Worm (Caenorhabditis elegans) whole organism, L4 larva: ENCODE data around the gene srj-33.

Source experiments
- D1046.2 ChIP-seq: fragments of 200-800 bp; sonication (Bioruptor generic); IDR thresholded peaks from 2 replicates; pipeline ENCODE4 v1.3.6; 2022; ENCODE audit warnings: missing genetic modification characterization, missing compliant biosample characterization
- F44E2.7 ChIP-seq: fragments of 200-800 bp; sonication (Bioruptor generic); IDR thresholded peaks from 2 replicates; pipeline ENCODE4 v2.1.2; 2022; ENCODE audit warnings: missing genetic modification characterization, missing compliant biosample characterization
- T26A8.4 ChIP-seq: fragments of 200-800 bp; sonication (Bioruptor generic); IDR thresholded peaks from 2 replicates; pipeline ENCODE4 v1.3.6; 2022; ENCODE audit warnings: missing genetic modification characterization, missing compliant biosample characterization
- Y48G9A.11 ChIP-seq: fragments of 200-800 bp; sonication (Bioruptor generic); IDR thresholded peaks from 2 replicates; pipeline ENCODE4 v1.3.6; 2022; ENCODE audit warnings: missing genetic modification reagents, missing genetic modification characterization, missing compliant biosample characterization
- Y5F2A.4 ChIP-seq: fragments of 200-800 bp; sonication (Bioruptor generic); optimal IDR thresholded peaks from 2 replicates; lab custom pipeline; 2018; ENCODE audit warnings: mild to moderate bottlenecking, missing genetic modification characterization, missing compliant biosample characterization
- ama-1 ChIP-seq: fragments of 150-350 bp; optimal IDR thresholded peaks from 2 replicates; lab custom pipeline; 2014; ENCODE audit warnings: inconsistent platforms, mixed read lengths
- ceh-82 ChIP-seq: sonication (generic microtip); optimal IDR thresholded peaks from 2 replicates; lab custom pipeline; 2017; ENCODE audit warnings: missing biosample characterization, missing genetic modification characterization
- ctbp-1 ChIP-seq: fragments of 200-800 bp; sonication (Bioruptor generic); IDR thresholded peaks from 2 replicates; pipeline ENCODE4 v1.3.6; 2022; ENCODE audit warnings: missing genetic modification reagents, missing genetic modification characterization, missing compliant biosample characterization
- daf-19 ChIP-seq: fragments of 200-800 bp; sonication (Bioruptor generic); conservative IDR thresholded peaks from 2 replicates; pipeline ENCODE4 v1.3.6; 2022; ENCODE audit warnings: missing genetic modification characterization, missing compliant biosample characterization
- duxl-1 ChIP-seq: sonication (generic microtip); optimal IDR thresholded peaks from 2 replicates; lab custom pipeline; 2016; ENCODE audit warnings: mild to moderate bottlenecking, missing genetic modification characterization, moderate library complexity, missing compliant biosample characterization; ENCODE audit not compliant: poor library complexity
- hlh-11 ChIP-seq: fragments of 200-800 bp; sonication (Bioruptor generic); optimal IDR thresholded peaks from 2 replicates; lab custom pipeline; 2018; ENCODE audit warnings: mild to moderate bottlenecking, missing genetic modification characterization, missing compliant biosample characterization
- hlh-30 ChIP-seq: sonication (generic microtip); optimal IDR thresholded peaks from 2 replicates; lab custom pipeline; 2017; ENCODE audit warnings: antibody characterized with exemption, mild to moderate bottlenecking, missing genetic modification characterization, missing compliant biosample characterization; ENCODE audit not compliant: insufficient read depth
- jun-1 ChIP-seq: fragments of 150-350 bp; optimal IDR thresholded peaks from 2 replicates; lab custom pipeline; 2014; ENCODE audit warnings: missing biosample characterization, missing genetic modification reagents, missing genetic modification characterization
- lsy-2 ChIP-seq, 2 experiments: fragments of 150-350 bp in 1 of 2; sonication (generic microtip) in 1 of 2; optimal IDR thresholded peaks; 2 replicates each; lab custom pipeline; 2014 to 2017; ENCODE audit warnings: missing biosample characterization in 2 of 2, missing genetic modification characterization in 2 of 2
- mdl-1 ChIP-seq, 2 experiments: fragments of 150-350 bp in 1 of 2; sonication (generic microtip) in 1 of 2; optimal IDR thresholded peaks; 2 replicates each; lab custom pipeline; 2014 to 2017; ENCODE audit warnings: missing biosample characterization in 2 of 2, missing genetic modification characterization in 2 of 2
- mdt-29 ChIP-seq: fragments of 200-800 bp; sonication (Bioruptor generic); IDR thresholded peaks from 2 replicates; pipeline ENCODE4 v1.3.6; 2022; ENCODE audit warnings: missing genetic modification reagents, missing genetic modification characterization, missing compliant biosample characterization
- nhr-48 ChIP-seq: sonication (generic microtip); optimal IDR thresholded peaks from 2 replicates; lab custom pipeline; 2016; ENCODE audit warnings: mild to moderate bottlenecking, missing genetic modification characterization, missing compliant biosample characterization
- pqm-1 ChIP-seq: sonication (generic microtip); optimal IDR thresholded peaks from 2 replicates; lab custom pipeline; 2017; ENCODE audit warnings: missing biosample characterization, missing genetic modification characterization
- snpc-4 ChIP-seq: fragments of 150-350 bp; optimal IDR thresholded peaks from 2 replicates; lab custom pipeline; 2014; ENCODE audit warnings: missing biosample characterization, missing genetic modification characterization
- tra-1 ChIP-seq: fragments of 200-800 bp; sonication (Bioruptor generic); IDR thresholded peaks from 2 replicates; pipeline ENCODE4 v1.3.6; 2022; ENCODE audit warnings: missing genetic modification reagents, missing genetic modification characterization, missing compliant biosample characterization
- unc-62 ChIP-seq, 3 experiments: fragments of 150-350 bp in 1 of 3; sonication (generic microtip); optimal IDR thresholded peaks in 2 of 3; peaks in 1 of 3; 1 replicate in 1 of 3; 2 replicates in 2 of 3; lab custom pipeline; 2014 to 2017; ENCODE audit warnings: missing biosample characterization in 3 of 3, missing genetic modification characterization in 3 of 3, missing genetic modification reagents in 3 of 3, missing genotype in 1 of 3
- zfp-2 ChIP-seq: sonication (generic microtip); optimal IDR thresholded peaks from 2 replicates; lab custom pipeline; 2016; ENCODE audit warnings: mild to moderate bottlenecking, missing genetic modification characterization, missing compliant biosample characterization
- ztf-7 ChIP-seq: fragments of 150-350 bp; optimal IDR thresholded peaks from 2 replicates; lab custom pipeline; 2014; ENCODE audit warnings: missing biosample characterization, missing genetic modification characterization

Gene srj-33

DNA sequence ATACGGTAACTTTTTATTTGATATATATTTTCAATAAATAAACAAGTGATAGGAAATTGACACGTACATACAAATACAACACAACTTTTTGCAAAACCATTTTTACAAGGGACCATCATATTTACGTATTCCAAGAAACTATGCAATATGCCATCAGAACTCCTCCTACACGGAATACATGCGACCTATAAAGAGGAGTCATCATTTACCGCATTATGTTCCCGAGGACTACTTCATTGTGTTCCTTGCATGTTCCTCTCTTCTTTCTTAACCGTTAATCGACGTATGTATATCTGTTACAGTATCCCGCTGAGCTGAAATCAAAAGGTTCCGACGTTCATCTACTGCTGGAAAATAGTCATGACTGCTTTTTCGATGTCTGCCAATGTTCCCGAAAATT, 18.9 kb downstream of the srj-33 start, which contains the start of gene C50H2.5:
C50H2.5 (plus strand) TSS at position 301 of the 400 bp plus-strand sequence.
- TF ChIP-seq D1046.2 (GFP tag; lab: Robert Waterston, UW): no peak

DNA sequence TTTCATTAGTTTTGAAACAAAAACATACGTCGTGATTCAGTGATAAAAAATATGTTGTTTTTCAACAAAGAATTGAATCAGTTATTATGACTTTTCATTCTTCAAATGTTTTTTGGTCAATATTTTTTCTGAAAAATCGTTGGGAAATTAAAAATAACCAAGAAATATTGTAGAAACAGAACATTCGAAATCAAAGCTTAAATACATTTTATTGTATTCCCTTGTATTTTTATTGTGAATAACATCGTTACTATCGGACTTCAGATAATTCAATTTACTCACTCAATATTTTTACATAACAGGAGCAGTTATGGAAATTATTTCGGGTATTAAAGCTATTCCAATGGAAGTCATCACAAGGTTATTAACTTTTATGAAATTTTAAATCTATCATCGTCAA, 20.7 kb downstream of the srj-33 start, which contains the start of gene C50H2.4:
C50H2.4 (plus strand) TSS at position 301 of the 400 bp plus-strand sequence.
- TF ChIP-seq T26A8.4: no peak

DNA sequence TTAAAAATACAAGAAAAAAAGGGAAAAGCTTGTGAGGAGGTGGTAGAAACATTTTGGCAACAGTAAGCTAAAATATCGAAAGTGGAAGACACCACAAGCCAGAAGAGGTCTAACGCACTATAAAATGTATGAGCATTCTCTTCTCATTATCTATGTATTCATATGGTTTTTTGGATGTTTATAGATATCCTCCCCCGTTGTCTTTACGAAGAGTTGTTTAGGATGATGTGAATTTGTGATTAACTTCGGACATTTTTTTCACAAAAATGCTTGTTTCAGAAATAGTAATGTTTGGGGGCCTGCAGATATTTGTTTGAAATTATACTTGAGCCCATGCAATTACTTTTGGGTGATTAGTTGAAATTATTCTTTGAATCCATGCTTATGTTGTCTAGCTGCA, 22.3 kb downstream of the srj-33 start, which contains the start of gene mec-9:
mec-9 (minus strand) TSS at position 101 of the 400 bp plus-strand sequence.
- TF ChIP-seq tra-1 (GFP tag; lab: Robert Waterston, UW): no peak
- TF ChIP-seq ama-1 (lab: Kevin White, UChicago): no peak
- TF ChIP-seq lsy-2 (tag; optimal IDR thresholded peaks at IDR 0.05; lab: Kevin White, UChicago): no peak

DNA sequence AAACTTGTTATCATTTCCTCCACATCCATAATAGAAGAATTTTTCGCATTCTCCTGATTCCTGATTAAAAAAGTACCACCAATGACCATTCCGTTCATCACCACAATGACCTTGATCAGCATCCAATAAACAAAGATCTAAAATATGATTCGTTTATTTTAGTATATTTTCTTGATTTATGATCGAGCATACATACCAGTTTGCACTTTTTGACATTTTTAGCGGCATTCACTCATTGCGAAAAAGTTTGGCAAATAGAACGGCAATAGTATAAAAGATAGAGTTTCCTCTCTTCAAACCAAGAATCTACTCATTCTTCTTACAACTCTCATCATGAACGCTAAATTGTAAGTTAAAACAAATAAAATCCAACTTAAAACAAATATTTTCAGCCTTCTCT, 23.5 kb downstream of the srj-33 start, which contains the start of gene fipr-10:
fipr-10 (plus strand) TSS at position 301 of the 400 bp plus-strand sequence.
- TF ChIP-seq Y48G9A.11: no peak
- TF ChIP-seq pqm-1 (tag; lab: Kevin White, UChicago): no peak
- no peak for TF ChIP-seq hlh-11 (tag; lab: Kevin White, UChicago)
- TF ChIP-seq ceh-82 (tag; lab: Kevin White, UChicago): no peak
- no peak for TF ChIP-seq mdt-29
- TF ChIP-seq ztf-7 (tag; lab: Kevin White, UChicago): no peak

DNA sequence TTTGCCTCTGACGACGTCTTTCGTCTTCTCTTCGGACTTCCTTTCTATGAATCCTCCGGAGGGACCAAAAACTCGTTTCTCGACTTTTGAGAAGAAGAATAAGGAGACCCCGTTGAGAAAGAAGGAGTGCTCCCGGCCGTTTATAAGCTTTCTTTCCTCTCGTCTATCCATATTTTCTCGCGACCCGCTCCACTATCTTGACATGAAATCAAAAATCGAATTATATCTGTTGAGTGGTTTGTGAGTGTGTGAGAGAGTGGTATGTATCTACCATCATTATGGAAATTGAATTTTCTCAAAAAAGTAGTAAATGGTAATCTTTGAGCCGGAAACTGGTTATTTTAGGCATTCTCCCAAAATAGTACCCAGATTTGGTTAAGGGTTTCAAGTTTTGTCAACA, 26.2 kb downstream of the srj-33 start:
- TF ChIP-seq unc-62 (GFP tag; optimal IDR thresholded peaks at IDR 0.05 in 1 of 2; lab: Kevin White, UChicago): peak in 1 of 2 experiments; percentile 45
- TF ChIP-seq unc-62 (tag; optimal IDR thresholded peaks at IDR 0.05; lab: Kevin White, UChicago): no peak
- TF ChIP-seq daf-19 (GFP tag; lab: Robert Waterston, UW): no peak

DNA sequence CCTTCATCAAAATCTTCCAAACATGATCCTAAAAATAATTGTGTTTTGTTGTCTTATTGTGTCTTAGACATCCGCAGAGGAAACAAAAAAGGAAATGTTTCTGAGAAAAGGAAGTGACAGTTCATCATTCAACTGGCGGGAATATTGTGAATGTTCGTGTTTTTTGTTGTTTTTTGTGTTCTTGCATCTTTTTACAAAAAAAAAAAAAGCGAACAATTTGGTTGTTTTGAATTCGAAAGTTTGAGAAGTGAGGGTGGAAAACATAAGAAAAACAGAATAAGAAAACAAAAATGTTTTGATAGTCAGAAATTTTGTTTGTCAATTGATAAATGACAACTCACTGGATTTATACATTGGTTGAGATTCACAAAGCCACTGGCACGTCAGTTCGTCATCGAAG, 27.7 kb downstream of the srj-33 start:
- TF ChIP-seq duxl-1: no peak
- TF ChIP-seq unc-62 (GFP tag; optimal IDR thresholded peaks at IDR 0.05 in 1 of 2; lab: Kevin White, UChicago): peak in 1 of 2 experiments; percentile 96
- no peak for TF ChIP-seq unc-62 (tag; optimal IDR thresholded peaks at IDR 0.05; lab: Kevin White, UChicago)
- no peak for TF ChIP-seq F44E2.7 (GFP tag; lab: Robert Waterston, UW)
- no peak for TF ChIP-seq jun-1 (tag; lab: Kevin White, UChicago)
- TF ChIP-seq, all 104 proteins: peak for 1

DNA sequence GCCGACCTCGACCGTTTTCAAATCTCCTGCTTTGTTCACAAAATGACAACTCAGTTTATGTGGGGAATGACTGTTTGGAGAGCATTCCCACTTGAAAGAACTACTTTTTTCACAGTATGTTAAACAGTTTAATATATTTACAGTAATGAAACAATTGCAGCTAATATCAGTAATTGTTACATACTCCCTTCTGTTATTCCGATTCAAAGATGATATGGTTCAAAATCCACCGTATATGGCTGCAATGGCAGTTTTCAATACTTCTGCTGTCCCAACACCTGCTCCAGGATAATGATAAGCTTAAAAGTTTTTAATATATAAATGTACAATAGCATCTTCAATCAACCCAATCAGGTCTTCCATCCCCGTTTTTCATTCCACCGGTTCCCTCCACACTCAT, 30.1 kb downstream of the srj-33 start:
- TF ChIP-seq hlh-30 (tag; lab: Kevin White, UChicago) (no peak), unc-62 (GFP tag; optimal IDR thresholded peaks at IDR 0.05 in 1 of 2; lab: Kevin White, UChicago) (peak in 1 of 2 experiments; percentile 95), unc-62 (tag; optimal IDR thresholded peaks at IDR 0.05; lab: Kevin White, UChicago) (no peak), mdl-1 (tag; optimal IDR thresholded peaks at IDR 0.05; lab: Kevin White, UChicago) (no peak), pqm-1 (tag; lab: Kevin White, UChicago) (no peak)

DNA sequence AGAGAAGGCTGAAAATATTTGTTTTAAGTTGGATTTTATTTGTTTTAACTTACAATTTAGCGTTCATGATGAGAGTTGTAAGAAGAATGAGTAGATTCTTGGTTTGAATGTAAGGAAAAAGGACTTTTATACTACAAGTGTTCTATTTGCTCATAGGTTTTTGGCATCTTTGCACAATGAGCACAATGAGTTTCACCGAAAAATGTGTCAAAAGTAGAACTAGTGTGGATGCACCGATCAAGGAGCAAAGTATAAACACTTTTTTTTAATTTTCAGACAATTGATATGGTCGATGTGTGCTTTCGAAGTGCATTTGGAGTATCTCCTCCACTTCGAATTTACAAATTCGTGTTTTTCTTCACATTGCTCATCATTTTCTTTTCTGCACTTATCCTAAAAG, 31.2 kb downstream of the srj-33 start, which contains the start of gene fipr-11:
fipr-11 (minus strand) TSS at position 101 of the 400 bp plus-strand sequence.
- TF ChIP-seq lsy-2 (tag; optimal IDR thresholded peaks at IDR 0.05; lab: Kevin White, UChicago) (no peak), nhr-48 (no peak), zfp-2 (tag; lab: Kevin White, UChicago) (no peak), snpc-4 (tag; lab: Kevin White, UChicago) (no peak), tra-1 (GFP tag; lab: Robert Waterston, UW) (no peak), ctbp-1 (GFP tag; lab: Robert Waterston, UW) (no peak), F44E2.7 (GFP tag; lab: Robert Waterston, UW) (no peak), Y5F2A.4 (GFP tag; lab: Kevin White, UChicago) (no peak)
